Worm (Caenorhabditis elegans) whole organism, L4/young adult: ENCODE results near the gene cpr-4.

Experiments used
- W03F9.2 ChIP-seq: fragments of 150-350 bp; optimal IDR thresholded peaks from 2 replicates; lab custom pipeline; 2014; ENCODE audit warnings: missing biosample characterization, missing genetic modification characterization
- dao-5 ChIP-seq: sonication (generic microtip); optimal IDR thresholded peaks from 2 replicates; lab custom pipeline; 2016; ENCODE audit warnings: missing genotype, missing genetic modification characterization, moderate library complexity, missing compliant biosample characterization
- him-1 ChIP-seq: sonication (generic microtip); optimal IDR thresholded peaks from 2 replicates; lab custom pipeline; 2016; ENCODE audit warnings: missing genotype, missing genetic modification reagents, missing genetic modification characterization, missing compliant biosample characterization

cpr-4 gene

DNA sequence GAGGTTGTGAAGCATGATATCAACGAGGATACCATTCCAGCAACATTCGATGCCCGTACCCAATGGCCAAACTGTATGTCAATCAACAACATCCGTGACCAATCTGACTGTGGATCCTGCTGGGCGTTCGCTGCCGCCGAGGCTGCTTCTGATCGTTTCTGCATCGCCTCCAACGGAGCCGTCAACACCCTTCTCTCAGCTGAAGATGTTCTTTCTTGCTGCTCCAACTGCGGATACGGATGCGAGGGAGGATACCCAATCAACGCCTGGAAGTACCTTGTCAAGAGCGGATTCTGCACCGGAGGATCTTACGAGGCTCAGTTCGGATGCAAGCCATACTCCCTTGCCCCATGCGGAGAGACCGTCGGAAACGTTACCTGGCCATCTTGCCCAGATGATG, 494 bp downstream of the cpr-4 start:
- no peak for TF ChIP-seq dao-5 (tag; lab: Kevin White, UChicago)
- TF ChIP-seq W03F9.2: no peak
- TF ChIP-seq him-1: no peak

DNA sequence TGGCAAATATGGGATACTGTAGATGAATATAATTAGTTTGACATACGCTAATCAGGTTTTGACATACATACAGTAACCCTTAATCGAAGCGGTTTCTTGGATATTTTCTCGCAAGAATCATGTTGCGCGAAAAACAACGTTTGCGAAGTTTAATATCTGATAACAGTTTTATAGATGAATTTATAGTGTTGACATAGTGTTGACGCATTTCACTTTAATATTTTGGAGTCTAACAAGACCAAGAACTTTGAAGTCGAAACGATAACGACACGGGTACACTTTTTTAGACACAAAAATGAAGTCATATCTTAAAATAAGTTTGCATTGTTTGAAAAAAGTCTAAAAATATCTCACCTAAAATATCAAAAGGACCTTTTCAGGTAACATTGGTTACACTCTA, 1.8 kb downstream of the cpr-4 start:
- no peak for TF ChIP-seq W03F9.2
- TF ChIP-seq him-1: no peak
- no peak for TF ChIP-seq dao-5 (tag; lab: Kevin White, UChicago)

DNA sequence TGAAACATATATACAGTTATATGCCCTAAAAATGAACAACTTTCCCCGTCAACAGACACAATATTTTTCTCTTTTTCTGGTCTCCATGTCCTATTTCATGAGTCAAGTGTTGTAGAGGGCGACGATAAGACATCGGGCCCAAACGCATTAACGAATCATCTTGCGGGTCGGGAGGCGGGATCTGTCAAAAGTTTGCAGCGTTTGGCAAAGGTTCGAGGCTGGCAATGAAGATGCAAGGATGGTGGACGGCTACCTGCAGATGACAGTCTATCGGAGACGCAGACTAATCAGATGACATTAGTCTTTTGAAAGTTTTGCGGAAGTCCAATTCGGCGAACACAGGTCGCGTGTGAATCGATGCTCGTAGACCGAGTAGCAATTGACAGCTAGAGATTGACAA, 6.3 kb downstream of the cpr-4 start:
- no peak for TF ChIP-seq W03F9.2
- TF ChIP-seq dao-5 (tag; lab: Kevin White, UChicago): no peak
- no peak for TF ChIP-seq him-1

DNA sequence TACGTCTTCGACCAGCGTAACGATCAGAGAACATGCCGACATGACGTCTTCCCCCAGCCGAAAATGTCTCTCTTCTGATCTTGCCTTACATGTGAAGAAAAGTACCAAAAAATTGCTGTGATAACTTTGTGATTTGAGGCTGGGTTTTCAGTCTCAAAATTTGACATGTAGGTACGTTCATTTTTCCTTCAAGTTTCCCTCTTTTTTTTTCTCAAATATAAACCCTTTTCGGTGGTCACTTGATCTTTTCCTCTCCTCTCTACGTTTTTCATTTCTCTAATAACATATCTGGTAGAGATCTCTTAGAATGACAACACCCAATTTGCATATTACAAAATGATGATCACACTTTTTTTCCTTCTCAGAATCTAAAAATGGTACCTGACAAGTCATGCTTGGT, 7.4 kb downstream of the cpr-4 start, which contains the start of gene nhr-37:
TSS of gene nhr-37 (plus strand) at position 301 of the 400 bp plus-strand sequence.
- TF ChIP-seq dao-5 (tag; lab: Kevin White, UChicago) (no peak), W03F9.2 (no peak), him-1 (no peak)

DNA sequence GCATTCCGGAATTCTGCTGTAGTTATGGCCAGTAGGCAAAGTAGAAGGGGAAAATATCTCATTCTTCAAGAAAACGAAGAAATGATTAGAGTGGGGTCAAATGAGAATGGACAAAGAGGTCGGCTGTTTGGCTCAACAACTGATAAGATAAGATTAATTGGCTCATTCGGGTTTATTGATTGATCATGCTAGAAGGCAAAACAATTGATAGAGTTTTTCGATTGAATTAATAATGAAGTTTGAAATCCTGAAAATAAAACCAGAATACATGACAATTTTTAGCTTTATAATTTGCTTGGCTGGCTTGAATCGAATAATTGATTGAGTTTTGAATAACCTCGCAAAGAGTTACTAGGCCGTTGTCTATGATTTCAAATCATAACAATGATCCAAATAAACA, 11.8 kb downstream of the cpr-4 start, which contains the start of gene ppt-1:
TSS of gene ppt-1 (minus strand) at position 101 of the 400 bp plus-strand sequence.
- TF ChIP-seq dao-5 (tag; lab: Kevin White, UChicago) (no peak), W03F9.2 (no peak), him-1 (no peak)

DNA sequence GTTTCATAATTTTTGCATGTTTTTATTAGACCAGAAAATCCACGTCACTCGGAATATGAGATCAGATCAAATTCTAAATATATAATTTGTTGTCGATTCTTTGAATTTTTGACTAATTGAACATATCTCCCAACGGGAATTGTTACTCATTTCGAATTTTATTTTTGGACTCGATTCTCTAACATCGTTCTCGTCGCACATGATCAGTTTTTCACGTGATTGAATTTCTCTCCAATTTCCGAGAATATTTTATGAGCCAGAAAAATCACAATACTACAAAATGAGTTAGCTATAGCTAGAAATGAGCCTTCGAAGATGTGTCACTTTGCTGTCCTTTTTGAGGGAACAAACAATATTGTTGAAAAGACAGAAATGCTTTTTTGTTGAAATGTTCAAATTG, 16.3 kb downstream of the cpr-4 start:
- TF ChIP-seq dao-5 (tag; lab: Kevin White, UChicago): no peak
- TF ChIP-seq him-1: no peak
- no peak for TF ChIP-seq W03F9.2

DNA sequence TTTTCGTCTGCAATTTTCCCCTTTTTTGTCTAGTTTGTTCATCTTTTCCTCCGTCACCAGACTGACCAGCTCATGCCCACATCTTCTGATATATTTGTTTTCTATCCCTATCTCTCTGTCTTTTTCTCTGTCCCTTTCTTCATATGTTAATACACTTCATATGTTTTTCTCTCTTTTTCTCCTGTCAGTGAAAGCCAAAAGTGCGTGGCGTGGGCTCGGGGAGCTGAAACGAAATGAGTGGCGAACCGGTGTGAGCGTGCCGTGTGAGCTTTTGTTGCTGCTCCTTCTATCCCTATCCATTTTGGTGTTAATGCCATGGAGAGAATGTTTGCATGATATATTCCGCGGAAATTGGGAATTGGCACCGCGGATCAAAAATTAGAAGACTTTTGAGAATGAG, 17.4 kb downstream of the cpr-4 start:
- no peak for TF ChIP-seq W03F9.2
- TF ChIP-seq him-1: no peak

DNA sequence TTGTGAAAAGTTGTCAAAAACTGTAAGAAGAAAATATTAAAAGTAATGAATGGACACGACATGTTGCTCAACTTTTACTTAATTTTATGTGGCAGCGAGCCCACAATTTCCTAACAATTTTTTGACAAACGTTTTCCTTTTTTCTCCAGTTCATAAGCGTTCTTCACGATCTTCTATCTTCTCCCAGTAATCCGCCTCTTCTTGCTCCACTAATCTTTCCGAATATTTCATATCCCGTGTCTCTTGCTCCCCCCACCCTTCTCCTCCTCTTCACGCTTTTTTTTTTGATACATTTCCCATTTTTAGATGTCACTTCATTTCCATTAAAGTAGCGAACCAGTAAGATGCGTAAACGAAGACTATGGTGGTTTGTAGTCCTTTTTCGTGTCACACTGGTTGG, 18.5 kb downstream of the cpr-4 start, which contains the start of gene scd-2:
TSS of gene scd-2 (plus strand) at position 301 of the 400 bp plus-strand sequence.
- TF ChIP-seq dao-5 (tag; lab: Kevin White, UChicago): no peak
- TF ChIP-seq him-1: no peak
- no peak for TF ChIP-seq W03F9.2

DNA sequence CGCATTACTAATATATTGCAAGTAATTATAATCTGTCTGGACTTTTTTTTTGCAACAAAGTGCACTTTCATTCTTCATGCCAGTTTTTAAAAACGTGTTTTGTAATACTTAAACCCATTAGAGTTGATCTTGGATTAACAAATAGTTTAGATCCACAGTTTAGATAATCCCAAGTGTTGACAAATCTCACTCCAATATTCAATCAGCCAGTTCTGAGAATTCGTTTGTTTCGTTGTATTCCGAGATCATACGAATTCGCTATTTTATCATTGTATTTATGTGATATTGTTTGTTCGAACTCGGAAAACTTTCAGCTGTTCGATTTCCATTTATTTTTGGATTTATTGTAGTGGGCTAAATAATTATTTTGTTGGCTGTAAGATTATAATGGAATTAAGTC, 31.3 kb downstream of the cpr-4 start:
- TF ChIP-seq him-1 (no peak), W03F9.2 (no peak), dao-5 (tag; lab: Kevin White, UChicago) (no peak)

DNA sequence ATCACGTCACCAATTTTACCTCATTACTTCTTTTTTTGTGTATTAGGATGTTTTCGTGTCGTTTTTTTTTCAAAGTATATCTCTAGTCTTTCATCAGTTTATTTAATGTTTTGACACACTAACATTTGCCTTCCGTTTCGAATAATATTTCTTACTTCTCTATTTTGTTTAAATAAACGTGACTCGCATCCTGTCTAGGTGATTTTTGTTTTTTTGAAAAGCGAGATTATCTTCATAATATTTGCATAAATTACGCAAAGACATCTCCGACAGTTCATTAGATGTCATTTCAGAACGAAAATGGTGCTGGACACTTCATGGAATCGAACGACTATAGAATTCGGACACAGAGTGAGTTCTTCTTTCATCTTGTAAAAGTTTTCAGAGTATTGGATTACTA, 34.8 kb downstream of the cpr-4 start, which contains the start of gene T10H9.1:
TSS of gene T10H9.1 (plus strand) at position 301 of the 400 bp plus-strand sequence.
- no peak for TF ChIP-seq him-1
- TF ChIP-seq dao-5 (tag; lab: Kevin White, UChicago): no peak
- TF ChIP-seq W03F9.2: no peak

DNA sequence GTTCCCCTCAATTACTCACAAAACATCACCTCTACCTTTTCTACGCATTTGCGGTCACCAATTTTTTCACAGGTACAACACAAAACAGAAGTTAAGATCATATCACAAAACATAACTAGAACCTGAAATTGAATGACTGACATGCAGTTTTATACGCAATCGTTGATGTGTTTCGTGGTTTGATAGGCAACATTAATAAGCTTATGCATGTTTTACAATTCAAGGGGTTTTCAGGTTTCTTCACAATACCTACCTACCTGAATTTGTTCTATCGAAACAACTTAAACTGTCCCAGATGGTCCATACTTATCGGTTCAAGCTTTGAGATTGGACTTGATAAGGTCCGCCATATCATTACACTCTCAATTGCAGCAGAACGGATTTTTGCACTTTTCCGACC, 36.0 kb downstream of the cpr-4 start:
- TF ChIP-seq him-1: no peak
- TF ChIP-seq dao-5 (tag; lab: Kevin White, UChicago): no peak
- TF ChIP-seq W03F9.2: no peak

DNA sequence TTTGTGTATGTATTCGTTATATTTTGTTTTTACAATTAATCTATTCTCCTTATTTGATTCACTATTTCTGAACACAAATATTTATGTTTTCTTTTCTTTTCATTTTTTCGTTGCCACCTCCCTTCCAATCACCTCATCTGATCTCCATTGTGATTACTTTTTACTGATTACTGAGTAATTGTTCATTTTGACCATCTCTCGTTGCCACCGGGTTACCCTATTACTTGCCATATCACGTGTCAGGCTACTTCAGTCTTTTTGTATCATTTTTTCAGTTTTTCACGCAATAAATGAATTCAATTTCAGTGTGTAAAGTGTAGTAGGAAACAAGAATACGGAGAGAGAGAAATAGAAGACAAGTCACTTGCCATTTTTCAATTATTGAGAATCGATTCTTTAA, 37.6 kb downstream of the cpr-4 start, which contains the start of gene T10H9.8:
TSS of gene T10H9.8 (plus strand) at position 301 of the 400 bp plus-strand sequence.
- TF ChIP-seq W03F9.2: no peak
- no peak for TF ChIP-seq him-1
- no peak for TF ChIP-seq dao-5 (tag; lab: Kevin White, UChicago)

DNA sequence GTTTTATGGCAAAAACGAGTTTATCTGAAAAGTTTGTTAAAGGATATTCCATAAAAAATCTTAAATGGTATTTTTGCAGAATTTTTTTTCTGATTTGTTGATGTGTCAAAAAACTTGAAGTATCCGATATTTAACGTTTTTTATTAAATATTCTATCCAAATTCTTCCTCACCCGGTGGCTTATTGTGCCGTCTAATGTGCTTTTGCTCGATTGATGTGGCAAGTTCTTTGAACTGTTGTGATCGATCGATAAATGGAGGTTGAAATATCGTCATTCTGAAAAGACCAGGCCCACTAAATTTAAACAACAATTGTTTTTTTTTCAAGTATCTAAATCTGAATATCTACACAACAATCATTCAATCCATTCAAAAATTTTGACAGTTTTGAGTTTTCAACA, 40.7 kb downstream of the cpr-4 start, which contains the start of gene syx-18:
TSS of gene syx-18 (minus strand) at position 276 of the 400 bp plus-strand sequence.
- TF ChIP-seq him-1: peak; percentile 55
- TF ChIP-seq dao-5 (tag; lab: Kevin White, UChicago): peak; percentile 2
- no peak for TF ChIP-seq W03F9.2

DNA sequence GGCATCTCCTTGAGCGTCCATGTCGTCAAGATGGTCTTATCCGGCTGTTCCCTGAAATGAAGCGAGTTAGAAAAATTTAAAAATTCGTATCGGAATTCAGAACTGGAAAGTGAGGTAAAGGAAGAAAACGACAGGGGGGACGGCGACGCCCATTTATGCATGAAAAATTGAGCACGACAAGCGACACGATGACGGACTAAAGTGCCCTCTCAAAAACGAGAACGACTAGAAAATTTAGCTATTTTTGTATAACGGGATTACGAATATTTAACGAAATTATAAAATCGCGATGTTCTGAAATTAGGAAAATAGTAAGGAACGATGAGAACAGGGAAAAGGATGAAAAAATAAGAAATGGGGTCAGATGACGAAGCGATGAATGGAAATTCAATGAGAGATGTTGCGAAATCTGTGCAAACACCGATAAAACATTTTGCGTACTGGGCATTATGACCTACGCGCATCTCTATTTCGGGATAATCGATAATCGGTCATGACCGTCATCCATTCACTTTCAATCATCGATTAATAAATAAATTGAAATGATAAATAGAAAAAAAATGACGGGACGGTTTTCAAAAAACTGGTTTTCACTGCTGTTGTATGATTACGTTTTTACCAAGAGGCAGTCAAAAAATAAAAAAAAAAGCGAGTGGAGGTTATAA, 42.1 kb downstream of the cpr-4 start, which contains the start of gene snb-1:
TSS of gene snb-1 (minus strand) at position 51 of the 665 bp plus-strand sequence.
- TF ChIP-seq dao-5 (tag; lab: Kevin White, UChicago) (no peak), W03F9.2 (peak; percentile 75), him-1 (no peak)

DNA sequence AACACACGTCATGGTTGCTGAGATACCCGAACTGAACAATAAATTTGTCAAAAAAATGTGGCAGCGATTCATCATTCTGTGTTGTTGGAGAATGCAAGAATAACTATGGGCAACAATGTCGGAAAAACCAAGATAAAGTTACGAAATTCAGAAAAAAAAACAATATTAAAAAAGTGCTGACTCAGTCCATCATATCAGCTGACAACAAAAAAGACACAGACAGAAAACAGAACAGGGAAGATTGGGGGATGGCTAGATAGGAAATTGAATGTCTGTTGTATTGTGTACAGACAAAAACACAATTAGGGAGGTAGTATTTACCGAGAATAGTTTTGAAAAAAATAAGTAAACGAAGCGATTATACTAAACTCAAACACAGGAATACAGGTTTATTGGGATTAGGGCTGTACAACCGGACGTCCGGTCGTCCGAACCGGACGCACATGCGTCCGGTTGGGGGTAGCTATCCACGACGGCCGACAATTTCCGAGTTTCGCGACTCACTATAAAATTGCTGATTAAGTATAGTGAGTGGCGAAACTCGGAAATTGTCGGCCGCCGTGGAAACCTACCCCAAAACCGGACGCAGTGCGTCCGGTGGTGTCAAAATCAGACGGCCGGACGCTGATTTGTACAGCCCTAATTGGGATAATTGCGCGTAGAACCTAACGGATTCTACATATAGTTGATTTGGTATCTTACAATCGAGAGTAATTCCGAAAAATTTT, 43.2 kb downstream of the cpr-4 start:
- no peak for TF ChIP-seq W03F9.2
- TF ChIP-seq dao-5 (tag; lab: Kevin White, UChicago): no peak
- TF ChIP-seq him-1: no peak
